Worm (Caenorhabditis elegans) whole organism, late embryonic: ENCODE measurements around the gene flp-27.

ENCODE experiments used
- ama-1 ChIP-seq: fragments of 150-350 bp; optimal IDR thresholded peaks from 2 replicates; lab custom pipeline; 2014
- ceh-34 ChIP-seq: sonication (generic microtip); optimal IDR thresholded peaks from 2 replicates; lab custom pipeline; 2016; ENCODE audit warnings: mild to moderate bottlenecking, missing genetic modification characterization, missing compliant biosample characterization
- hlh-6 ChIP-seq: sonication (generic microtip); optimal IDR thresholded peaks from 2 replicates; lab custom pipeline; 2016; ENCODE audit warnings: missing genotype, missing genetic modification characterization, missing compliant biosample characterization
- lin-11 ChIP-seq: fragments of 200-800 bp; sonication (Bioruptor generic); optimal IDR thresholded peaks from 2 replicates; lab custom pipeline; 2018; ENCODE audit warnings: mild to moderate bottlenecking, missing genetic modification characterization, missing compliant biosample characterization
- madf-2 ChIP-seq: sonication (generic microtip); optimal IDR thresholded peaks from 2 replicates; lab custom pipeline; 2017; ENCODE audit warnings: missing genetic modification characterization, missing compliant biosample characterization
- pha-4 ChIP-seq: fragments of 150-350 bp; optimal IDR thresholded peaks from 2 replicates; lab custom pipeline; 2018; ENCODE audit warnings: missing biosample characterization, missing genetic modification reagents, missing genetic modification characterization
- pqm-1 ChIP-seq: sonication (generic microtip); optimal IDR thresholded peaks from 2 replicates; lab custom pipeline; 2016; ENCODE audit warnings: missing genetic modification characterization, missing compliant biosample characterization
- ref-2 ChIP-seq: sonication (generic microtip); optimal IDR thresholded peaks from 2 replicates; lab custom pipeline; 2016; ENCODE audit warnings: missing genetic modification characterization, missing compliant biosample characterization
- sox-2 ChIP-seq: fragments of 200-800 bp; sonication (Bioruptor generic); IDR thresholded peaks from 2 replicates; pipeline ENCODE4 v1.3.6; 2022; ENCODE audit warnings: missing genetic modification reagents, missing genetic modification characterization, missing compliant biosample characterization
- unc-3 ChIP-seq, 2 experiments: fragments of 200-800 bp in 1 of 2; sonication (Bioruptor generic) in 1 of 2; sonication (generic microtip) in 1 of 2; conservative IDR thresholded peaks in 1 of 2; optimal IDR thresholded peaks in 1 of 2; 2 replicates each; pipeline versions ENCODE4 v1.3.6 to Lab custom; 2016 to 2022; ENCODE audit warnings: missing compliant biosample characterization in 2 of 2, missing genetic modification characterization in 2 of 2, missing genetic modification reagents in 1 of 2
- unc-55 ChIP-seq: sonication (generic microtip); optimal IDR thresholded peaks from 2 replicates; lab custom pipeline; 2017; ENCODE audit warnings: missing biosample characterization, missing genetic modification reagents, missing genetic modification characterization

DNA sequence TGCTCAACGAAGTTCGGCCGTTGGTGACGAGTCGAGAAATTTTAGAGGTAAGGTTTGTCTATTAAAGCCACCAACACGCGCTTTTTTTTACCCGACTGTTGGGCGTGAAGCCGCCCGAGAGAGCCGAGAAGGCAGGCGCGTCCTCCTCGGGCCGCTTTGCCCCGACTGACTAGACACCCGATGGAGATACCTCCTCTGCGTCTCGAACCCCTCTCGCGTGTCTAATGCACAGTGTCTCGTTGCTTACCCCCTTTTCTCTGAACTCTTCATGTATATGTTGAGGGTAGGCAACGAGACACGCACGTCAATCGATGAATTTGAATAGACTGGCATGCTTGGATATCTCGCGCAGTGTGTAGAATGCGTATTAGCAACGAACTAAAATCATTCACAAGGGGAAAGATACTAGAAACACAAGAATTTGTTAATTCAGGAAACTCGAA is 19.0 kb upstream of the flp-27 start:
- TF ChIP-seq pqm-1 (tag; lab: Kevin White, UChicago) (no peak), ref-2 (peak; percentile 78), ceh-34 (peak; percentile 90), ama-1 (lab: Kevin White, UChicago) (peak; percentile 98), lin-11 (peak; percentile 67), sox-2 (GFP tag; lab: Robert Waterston, UW) (peak; percentile 52; the same call in 1 of the 2 replicates), pha-4 (tag; lab: Kevin White, UChicago) (no peak), unc-55 (GFP tag; lab: Kevin White, UChicago) (peak; percentile 66), madf-2 (tag; lab: Kevin White, UChicago) (peak; percentile 75), hlh-6 (tag; lab: Kevin White, UChicago) (peak; percentile 22), unc-3 (GFP tag; conservative IDR thresholded peaks at IDR 0.05; lab: Robert Waterston, UW) (peak; percentile 93), unc-3 (tag; optimal IDR thresholded peaks at IDR 0.05; lab: Kevin White, UChicago) (no peak)
